Worm (Caenorhabditis elegans): ENCODE data around the gene R07E3.1.

ce11 chrX:10353857-10354256 lies 12.9 kb upstream of the R07E3.1 start:
- TF ChIP-seq ztf-18 (tag; optimal IDR thresholded peaks at IDR 0.05) (no peak), lin-35 (GFP tag; optimal IDR thresholded peaks at IDR 0.05) (no peak), rec-8 (tag; optimal IDR thresholded peaks at IDR 0.05) (no peak), egl-44 (GFP tag; IDR thresholded peaks at IDR 0.05) (no peak)

Data from whole organism, young adult.